ENCODE assay signal across 1 fruit fly cellular context in the genomic region with DNA sequence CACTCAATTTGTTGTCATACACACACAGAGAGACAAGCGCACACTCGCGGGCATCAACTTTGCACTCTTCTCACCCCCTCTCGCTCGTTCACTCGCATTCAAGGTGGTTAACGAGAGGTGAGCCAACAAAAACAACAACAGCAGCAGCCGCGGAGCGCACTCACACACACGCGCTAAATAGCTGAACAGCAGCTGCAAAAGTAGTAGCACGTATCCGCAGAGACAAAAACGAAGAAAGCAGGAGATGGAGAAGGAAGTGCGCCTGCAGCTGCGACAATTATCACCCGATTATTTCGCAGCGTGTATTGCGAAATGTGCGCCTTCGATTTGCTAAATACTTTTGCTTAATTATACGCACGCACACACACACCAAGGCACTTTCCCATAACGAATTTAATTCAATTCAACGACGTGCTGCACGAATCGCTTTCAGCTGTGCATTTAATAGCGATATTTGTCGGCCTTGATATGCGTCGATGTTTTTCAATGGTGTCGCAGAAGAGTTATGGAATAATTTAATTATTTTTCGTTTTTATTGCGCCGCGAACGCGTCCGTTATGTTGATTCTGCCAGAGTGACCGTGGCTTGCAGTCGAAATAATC.
TF ChIP-seq lines count a peak whose summit lies in the region.

No protein-coding gene starts in this region.

TF ChIP-seq in whole organism, embryonic, 481 proteins besides CTCF, POLR2A, EP300 and RAD21 (continued from another document):
- TF ChIP-seq prd (optimal IDR thresholded peaks at IDR 0.05; lab: Kevin White, UChicago) (no peak), prd (GFP tag; IDR thresholded peaks at IDR 0.05; lab: Robert Waterston, UW) (peak; percentile 58), dm (GFP tag; optimal IDR thresholded peaks at IDR 0.05; lab: Kevin White, UChicago) (no peak), Oli (tag; optimal IDR thresholded peaks at IDR 0.05; lab: Kevin White, UChicago) (no peak), CG32532 (GFP tag; IDR thresholded peaks at IDR 0.05; lab: Robert Waterston, UW) (peak; percentile 56), Spps (tag; optimal IDR thresholded peaks at IDR 0.05; lab: Kevin White, UChicago) (no peak), nom (GFP tag; optimal IDR thresholded peaks at IDR 0.05; lab: Kevin White, UChicago) (peak; percentile 26), CG17612 (GFP tag; IDR thresholded peaks at IDR 0.05; lab: Robert Waterston, UW) (no peak), tll (GFP tag; optimal IDR thresholded peaks at IDR 0.05; lab: Kevin White, UChicago) (peak in 1 of 2 experiments; percentile 57), CG16863 (GFP tag; optimal IDR thresholded peaks at IDR 0.05; lab: Kevin White, UChicago) (no peak)
